Fruit fly (Drosophila melanogaster) whole organism, embryonic: Measurements from ENCODE around the gene ND-24L.

Experiments
- Abd-B ChIP-seq: fragments of 200-800 bp; sonication (Bioruptor generic); optimal IDR thresholded peaks from 2 replicates; lab custom pipeline; 2018; ENCODE audit warnings: missing biosample characterization, mild to moderate bottlenecking, missing genetic modification characterization, moderate library complexity
- Bgb ChIP-seq: fragments of 200-800 bp; sonication (Bioruptor generic); IDR thresholded peaks from 2 replicates; pipeline ENCODE4 v1.3.6; 2022; ENCODE audit warnings: missing biosample characterization, missing genetic modification characterization; ENCODE audit not compliant: partially characterized antibody
- BtbVII ChIP-seq: fragments of 200-800 bp; sonication (Bioruptor generic); optimal IDR thresholded peaks from 3 replicates; lab custom pipeline; 2017; ENCODE audit warnings: missing biosample characterization, mild to moderate bottlenecking, missing genetic modification characterization
- C15 ChIP-seq: fragments of 200-800 bp; sonication (Bioruptor generic); IDR thresholded peaks from 3 replicates; pipeline ENCODE4 v1.3.6; 2022; ENCODE audit warnings: missing biosample characterization, missing genetic modification characterization
- CG10147 ChIP-seq: fragments of 200-800 bp; sonication (Bioruptor generic); optimal IDR thresholded peaks from 2 replicates; lab custom pipeline; 2019; ENCODE audit warnings: missing biosample characterization, mild to moderate bottlenecking, missing genetic modification characterization, moderate library complexity
- CG10543 ChIP-seq: fragments of 200-800 bp; sonication (Bioruptor generic); optimal IDR thresholded peaks from 3 replicates; lab custom pipeline; 2017; ENCODE audit warnings: missing biosample characterization, mild to moderate bottlenecking, missing genetic modification characterization, moderate library complexity
- CG10565 ChIP-seq: fragments of 200-800 bp; sonication (Bioruptor generic); optimal IDR thresholded peaks from 3 replicates; lab custom pipeline; 2016; ENCODE audit warnings: missing biosample characterization, mild to moderate bottlenecking, missing genetic modification characterization
- CG11504 ChIP-seq: fragments of 200-800 bp; sonication (Bioruptor generic); optimal IDR thresholded peaks from 3 replicates; lab custom pipeline; 2019; ENCODE audit warnings: missing biosample characterization, mild to moderate bottlenecking, missing genetic modification characterization, moderate library complexity
- CG12391 ChIP-seq: fragments of 200-800 bp; sonication (Bioruptor generic); optimal IDR thresholded peaks from 3 replicates; lab custom pipeline; 2018; ENCODE audit warnings: missing biosample characterization, mild to moderate bottlenecking, missing genetic modification characterization, moderate library complexity
- CG12659 ChIP-seq: fragments of 200-800 bp; sonication (Bioruptor generic); optimal IDR thresholded peaks from 3 replicates; lab custom pipeline; 2017; ENCODE audit warnings: mild to moderate bottlenecking, missing biosample characterization, missing genetic modification reagents, missing genetic modification characterization
- CG14710 ChIP-seq: fragments of 200-800 bp; sonication (Bioruptor generic); optimal IDR thresholded peaks from 3 replicates; lab custom pipeline; 2019; ENCODE audit warnings: missing biosample characterization, mild to moderate bottlenecking, missing genetic modification characterization, moderate library complexity
- CG15011 ChIP-seq: fragments of 200-800 bp; sonication (Bioruptor generic); optimal IDR thresholded peaks from 3 replicates; lab custom pipeline; 2018; ENCODE audit warnings: missing biosample characterization, mild to moderate bottlenecking, missing genetic modification characterization
- CG16813 ChIP-seq: fragments of 200-800 bp; sonication (Bioruptor generic); IDR thresholded peaks from 3 replicates; pipeline ENCODE4 v1.3.6; 2022; ENCODE audit warnings: missing biosample characterization, missing genetic modification characterization; ENCODE audit not compliant: partially characterized antibody
- CG17385 ChIP-seq: fragments of 200-800 bp; sonication (Bioruptor generic); optimal IDR thresholded peaks from 3 replicates; lab custom pipeline; 2018; ENCODE audit warnings: missing biosample characterization, mild to moderate bottlenecking, missing genetic modification characterization
- CG30403 ChIP-seq: fragments of 200-800 bp; sonication (Bioruptor generic); optimal IDR thresholded peaks from 3 replicates; lab custom pipeline; 2016; ENCODE audit warnings: missing biosample characterization, missing genetic modification characterization
- CG30431 ChIP-seq: fragments of 200-800 bp; sonication (Bioruptor generic); optimal IDR thresholded peaks from 2 replicates; lab custom pipeline; 2017; ENCODE audit warnings: missing biosample characterization, missing genetic modification characterization
- CG33213 ChIP-seq: fragments of 200-800 bp; sonication (Bioruptor generic); optimal IDR thresholded peaks from 3 replicates; lab custom pipeline; 2016; ENCODE audit warnings: missing biosample characterization, missing genetic modification characterization
- CG4617 ChIP-seq: fragments of 200-800 bp; sonication (Bioruptor generic); optimal IDR thresholded peaks from 3 replicates; lab custom pipeline; 2016; ENCODE audit warnings: missing biosample characterization, missing genetic modification characterization, borderline replicate concordance
- CG6791 ChIP-seq: fragments of 200-800 bp; sonication (Bioruptor generic); IDR thresholded peaks from 3 replicates; pipeline ENCODE4 v1.3.6; 2022; ENCODE audit warnings: missing biosample characterization, missing genetic modification characterization; ENCODE audit not compliant: partially characterized antibody
- CG7372 ChIP-seq: fragments of 200-800 bp; sonication (Bioruptor generic); IDR thresholded peaks from 2 replicates; pipeline ENCODE4 v1.3.6; 2022; ENCODE audit warnings: missing biosample characterization, missing genetic modification characterization
- CTCF ChIP-seq: fragments of 200-800 bp; sonication (Bioruptor generic); optimal IDR thresholded peaks from 2 replicates; lab custom pipeline; 2017; ENCODE audit warnings: missing biosample characterization, mild to moderate bottlenecking, missing genetic modification characterization, moderate library complexity
- Dad ChIP-seq: fragments of 200-800 bp; sonication (Bioruptor generic); optimal IDR thresholded peaks from 3 replicates; lab custom pipeline; 2016; ENCODE audit warnings: missing biosample characterization, missing genetic modification characterization
- H15 ChIP-seq: fragments of 200-800 bp; sonication (Bioruptor generic); IDR thresholded peaks from 3 replicates; pipeline ENCODE4 v1.3.6; 2022; ENCODE audit warnings: missing biosample characterization, missing genetic modification characterization
- HLH54F ChIP-seq: fragments of 200-800 bp; sonication (Bioruptor generic); optimal IDR thresholded peaks from 3 replicates; lab custom pipeline; 2016; ENCODE audit warnings: missing biosample characterization, missing genetic modification characterization
- Jarid2 ChIP-seq: fragments of 200-800 bp; sonication (Bioruptor generic); optimal IDR thresholded peaks from 3 replicates; lab custom pipeline; 2017; ENCODE audit warnings: mild to moderate bottlenecking, missing biosample characterization, missing genetic modification reagents, missing genetic modification characterization
- MBD-R2 ChIP-seq: fragments of 200-800 bp; sonication (Bioruptor generic); IDR thresholded peaks from 2 replicates; pipeline ENCODE4 v1.3.6; 2022; ENCODE audit warnings: missing biosample characterization, missing genetic modification characterization
- NC2α ChIP-seq: fragments of 200-800 bp; sonication (Bioruptor generic); optimal IDR thresholded peaks from 2 replicates; lab custom pipeline; 2016; ENCODE audit warnings: missing biosample characterization, missing genetic modification characterization
- Nf-YA ChIP-seq: fragments of 200-800 bp; sonication (Bioruptor generic); IDR thresholded peaks from 2 replicates; pipeline ENCODE4 v1.3.6; 2022; ENCODE audit warnings: missing biosample characterization, missing genetic modification characterization
- Nf-YB ChIP-seq: fragments of 200-800 bp; sonication (Bioruptor generic); optimal IDR thresholded peaks from 3 replicates; lab custom pipeline; 2019; ENCODE audit warnings: missing biosample characterization, mild to moderate bottlenecking, missing genetic modification characterization, moderate library complexity
- Oaz ChIP-seq: fragments of 200-800 bp; sonication (Bioruptor generic); IDR thresholded peaks from 2 replicates; pipeline ENCODE4 v1.3.6; 2022; ENCODE audit warnings: missing biosample characterization, missing genetic modification characterization
- PHDP ChIP-seq: fragments of 200-800 bp; sonication (Bioruptor generic); optimal IDR thresholded peaks from 3 replicates; lab custom pipeline; 2018; ENCODE audit warnings: missing biosample characterization, mild to moderate bottlenecking, missing genetic modification characterization, moderate library complexity
- Pdp1 ChIP-seq, 2 experiments: fragments of 200-800 bp; sonication (Bioruptor generic); optimal IDR thresholded peaks; 3 replicates each; lab custom pipeline; 2016; ENCODE audit warnings: missing biosample characterization in 2 of 2, missing genetic modification characterization in 2 of 2, mild to moderate bottlenecking in 1 of 2, moderate library complexity in 1 of 2
- Scr ChIP-seq: fragments of 200-800 bp; sonication (Bioruptor generic); IDR thresholded peaks from 2 replicates; pipeline ENCODE4 v1.3.6; 2022; ENCODE audit warnings: missing biosample characterization, missing genetic modification characterization; ENCODE audit not compliant: partially characterized antibody
- Sin3A ChIP-seq: fragments of >200 bp; optimal IDR thresholded peaks from 2 replicates; lab custom pipeline; 2018
- Spps ChIP-seq: fragments of 200-800 bp; sonication (Bioruptor generic); optimal IDR thresholded peaks from 2 replicates; lab custom pipeline; 2018; ENCODE audit warnings: missing biosample characterization, mild to moderate bottlenecking, missing genetic modification characterization
- Sry-β ChIP-seq: fragments of 200-800 bp; sonication (Bioruptor generic); optimal IDR thresholded peaks from 2 replicates; lab custom pipeline; 2018; ENCODE audit warnings: missing biosample characterization, mild to moderate bottlenecking, missing genetic modification characterization, moderate library complexity
- Sry-δ ChIP-seq: fragments of 200-800 bp; sonication (Bioruptor generic); optimal IDR thresholded peaks from 2 replicates; lab custom pipeline; 2016; ENCODE audit warnings: missing biosample characterization, missing genetic modification characterization
- bab2 ChIP-seq: fragments of 200-800 bp; sonication (Bioruptor generic); optimal IDR thresholded peaks from 2 replicates; lab custom pipeline; 2016; ENCODE audit warnings: missing biosample characterization, missing genetic modification characterization
- bbx ChIP-seq: fragments of 200-800 bp; sonication (Bioruptor generic); IDR thresholded peaks from 2 replicates; pipeline ENCODE4 v1.3.6; 2022; ENCODE audit warnings: missing biosample characterization, missing genetic modification characterization; ENCODE audit not compliant: partially characterized antibody
- dmrt99B ChIP-seq: fragments of 200-800 bp; sonication (Bioruptor generic); optimal IDR thresholded peaks from 2 replicates; lab custom pipeline; 2018; ENCODE audit warnings: missing biosample characterization, mild to moderate bottlenecking, missing genetic modification characterization, moderate library complexity
- eve ChIP-seq, 2 experiments: fragments of >200 bp; optimal IDR thresholded peaks; 2 replicates each; lab custom pipeline; 2017; ENCODE audit warnings: missing biosample characterization in 2 of 2, missing genetic modification characterization in 2 of 2
- gcm ChIP-seq: fragments of 200-800 bp; sonication (Bioruptor generic); optimal IDR thresholded peaks from 2 replicates; lab custom pipeline; 2019; ENCODE audit warnings: missing biosample characterization, mild to moderate bottlenecking, missing genetic modification characterization, moderate library complexity
- ken ChIP-seq: fragments of 200-800 bp; sonication (Bioruptor generic); IDR thresholded peaks from 3 replicates; pipeline ENCODE4 v1.3.6; 2022; ENCODE audit warnings: missing biosample characterization, missing genetic modification characterization
- mam ChIP-seq: fragments of 200-800 bp; sonication (Bioruptor generic); optimal IDR thresholded peaks from 3 replicates; lab custom pipeline; 2016; ENCODE audit warnings: missing biosample characterization, missing genetic modification characterization
- onecut ChIP-seq: fragments of 200-800 bp; sonication (Bioruptor generic); IDR thresholded peaks from 2 replicates; pipeline ENCODE4 v1.3.6; 2022; ENCODE audit warnings: missing biosample characterization, missing genetic modification characterization
- org-1 ChIP-seq: fragments of 200-800 bp; sonication (Bioruptor generic); optimal IDR thresholded peaks from 2 replicates; lab custom pipeline; 2017; ENCODE audit warnings: missing biosample characterization, missing genetic modification characterization
- phol ChIP-seq: fragments of 200-800 bp; sonication (Bioruptor generic); optimal IDR thresholded peaks from 3 replicates; lab custom pipeline; 2018; ENCODE audit warnings: missing biosample characterization, mild to moderate bottlenecking, missing genetic modification characterization, moderate library complexity
- pnt ChIP-seq: fragments of 200-800 bp; sonication (Bioruptor generic); optimal IDR thresholded peaks from 3 replicates; lab custom pipeline; 2016; ENCODE audit warnings: missing biosample characterization, missing genetic modification characterization
- shn ChIP-seq: fragments of 200-800 bp; sonication (Bioruptor generic); optimal IDR thresholded peaks from 3 replicates; lab custom pipeline; 2016; ENCODE audit warnings: missing biosample characterization, missing genetic modification characterization
- ssp ChIP-seq: fragments of 200-800 bp; sonication (Bioruptor generic); IDR thresholded peaks from 2 replicates; pipeline ENCODE4 v1.3.6; 2022; ENCODE audit warnings: missing biosample characterization, missing genetic modification characterization
- zen ChIP-seq: fragments of 200-800 bp; sonication (Bioruptor generic); optimal IDR thresholded peaks from 3 replicates; lab custom pipeline; 2018; ENCODE audit warnings: missing biosample characterization, mild to moderate bottlenecking, missing genetic modification characterization, moderate library complexity
- zfh2 ChIP-seq: fragments of 200-800 bp; sonication (Bioruptor generic); optimal IDR thresholded peaks from 2 replicates; lab custom pipeline; 2016; ENCODE audit warnings: missing biosample characterization, missing genetic modification characterization

Gene ND-24L

dm6 chr3L:17339122-17339521 is 18.5 kb upstream of the ND-24L start, which contains the start of gene CG6479 (continued):
- TF ChIP-seq CG33213 (GFP tag; lab: Kevin White, UChicago) (no peak), bbx (no peak), CG12391 (tag; lab: Kevin White, UChicago) (no peak), MBD-R2 (GFP tag; lab: Robert Waterston, UW) (peak; percentile 85), Sin3A (lab: Kevin White, UChicago) (peak; percentile 8), onecut (GFP tag; lab: Robert Waterston, UW) (peak; percentile 80), mam (no peak), CG17385 (no peak), shn (GFP tag; lab: Kevin White, UChicago) (no peak), phol (peak; percentile 49), Spps (no peak), zfh2 (GFP tag; lab: Kevin White, UChicago) (no peak), CTCF (peak; percentile 34), Nf-YA (GFP tag; lab: Robert Waterston, UW) (no peak), Abd-B (peak; percentile 16), CG10565 (GFP tag; lab: Kevin White, UChicago) (no peak), C15 (GFP tag; lab: Robert Waterston, UW) (no peak), dmrt99B (tag; lab: Kevin White, UChicago) (no peak), CG10543 (GFP tag; lab: Kevin White, UChicago) (no peak), ken (no peak), CG14710 (tag; lab: Kevin White, UChicago) (peak; percentile 47), CG15011 (GFP tag; lab: Kevin White, UChicago) (no peak), CG11504 (tag; lab: Kevin White, UChicago) (peak; percentile 28), CG12659 (GFP tag; lab: Kevin White, UChicago) (peak; percentile 36), Sry-δ (GFP tag; lab: Kevin White, UChicago) (peak; percentile 61), CG6791 (GFP tag; lab: Robert Waterston, UW) (peak; percentile 60; the same call in 2 of the 3 replicates), CG10147 (GFP tag; lab: Kevin White, UChicago) (no peak), BtbVII (no peak), H15 (GFP tag; lab: Robert Waterston, UW) (no peak), gcm (GFP tag; lab: Kevin White, UChicago) (no peak), eve (GFP tag; optimal IDR thresholded peaks at IDR 0.05; lab: Kevin White, UChicago) (no peak), bab2 (GFP tag; lab: Kevin White, UChicago) (no peak), zen (tag; lab: Kevin White, UChicago) (peak; percentile 13), org-1 (GFP tag; lab: Kevin White, UChicago) (no peak), Nf-YB (GFP tag; lab: Kevin White, UChicago) (no peak), Jarid2 (GFP tag; lab: Kevin White, UChicago) (no peak), Scr (GFP tag; lab: Robert Waterston, UW) (peak; percentile 66), HLH54F (GFP tag; lab: Kevin White, UChicago) (no peak), PHDP (tag; lab: Kevin White, UChicago) (no peak), Sry-β (GFP tag; lab: Kevin White, UChicago) (no peak), ssp (GFP tag; lab: Robert Waterston, UW) (no peak), CG30403 (no peak), CG7372 (GFP tag; lab: Robert Waterston, UW) (no peak), pnt (GFP tag; lab: Kevin White, UChicago) (no peak), NC2α (GFP tag; lab: Kevin White, UChicago) (no peak), CG30431 (GFP tag; lab: Kevin White, UChicago) (no peak), Bgb (GFP tag; lab: Robert Waterston, UW) (0 out of 2 replicates have a peak, but pooled peaks have one; percentile 32), Dad (GFP tag; lab: Kevin White, UChicago) (no peak), Pdp1 (GFP tag; optimal IDR thresholded peaks at IDR 0.05; lab: Kevin White, UChicago) (no peak), CG16813 (peak; percentile 66), Oaz (GFP tag; lab: Robert Waterston, UW) (no peak), CG4617 (GFP tag; lab: Kevin White, UChicago) (peak; percentile 0)
